Fruit fly (Drosophila melanogaster) whole organism, embryonic: ENCODE results near the gene Eip93F.

Experiments used
- Antp ChIP-seq: fragments of 200-800 bp; sonication (Bioruptor generic); optimal IDR thresholded peaks from 3 replicates; lab custom pipeline; 2016; ENCODE audit warnings: missing biosample characterization, missing genetic modification characterization
- Atf6 ChIP-seq: fragments of 200-800 bp; sonication (Bioruptor generic); IDR thresholded peaks from 2 replicates; pipeline ENCODE4 v1.3.6; 2022; ENCODE audit warnings: missing biosample characterization, missing genetic modification characterization
- BEAF-32 ChIP-seq: fragments of 200-800 bp; sonication (Bioruptor generic); optimal IDR thresholded peaks from 3 replicates; lab custom pipeline; 2017; ENCODE audit warnings: missing biosample characterization, missing genetic modification characterization, mild to moderate bottlenecking, moderate library complexity, missing genetic modification reagents
- Bdp1 ChIP-seq: fragments of 200-800 bp; sonication (Bioruptor generic); optimal IDR thresholded peaks from 3 replicates; lab custom pipeline; 2016; ENCODE audit warnings: missing biosample characterization, missing genetic modification characterization
- CG10543 ChIP-seq: fragments of 200-800 bp; sonication (Bioruptor generic); optimal IDR thresholded peaks from 3 replicates; lab custom pipeline; 2017; ENCODE audit warnings: missing biosample characterization, mild to moderate bottlenecking, missing genetic modification characterization, moderate library complexity
- CG11695 ChIP-seq: fragments of 200-800 bp; sonication (Bioruptor generic); IDR thresholded peaks from 3 replicates; pipeline ENCODE4 v1.3.6; 2022; ENCODE audit warnings: missing biosample characterization, missing genetic modification characterization
- CG12104 ChIP-seq: fragments of 200-800 bp; sonication (Bioruptor generic); optimal IDR thresholded peaks from 3 replicates; lab custom pipeline; 2016; ENCODE audit warnings: missing biosample characterization, missing genetic modification characterization
- CG13424 ChIP-seq: fragments of 200-800 bp; sonication (Bioruptor generic); optimal IDR thresholded peaks from 2 replicates; lab custom pipeline; 2019; ENCODE audit warnings: missing biosample characterization, mild to moderate bottlenecking, missing genetic modification characterization, moderate library complexity
- CG15696 ChIP-seq: fragments of 200-800 bp; sonication (Bioruptor generic); optimal IDR thresholded peaks from 2 replicates; lab custom pipeline; 2019; ENCODE audit warnings: missing biosample characterization, mild to moderate bottlenecking, missing genetic modification characterization, moderate library complexity
- CG16779 ChIP-seq: fragments of 200-800 bp; sonication (Bioruptor generic); IDR thresholded peaks from 2 replicates; pipeline ENCODE4 v1.3.6; 2022; ENCODE audit warnings: missing biosample characterization, missing genetic modification characterization
- CG17328 ChIP-seq: fragments of 200-800 bp; sonication (Bioruptor generic); IDR thresholded peaks from 2 replicates; pipeline ENCODE4 v1.3.6; 2022; ENCODE audit warnings: missing biosample characterization, missing genetic modification characterization
- CG17385 ChIP-seq: fragments of 200-800 bp; sonication (Bioruptor generic); optimal IDR thresholded peaks from 3 replicates; lab custom pipeline; 2018; ENCODE audit warnings: missing biosample characterization, mild to moderate bottlenecking, missing genetic modification characterization
- CG17802 ChIP-seq: fragments of 200-800 bp; sonication (Bioruptor generic); optimal IDR thresholded peaks from 2 replicates; lab custom pipeline; 2018; ENCODE audit warnings: missing biosample characterization, mild to moderate bottlenecking, missing genetic modification characterization, moderate library complexity
- CG18011 ChIP-seq: fragments of 200-800 bp; sonication (Bioruptor generic); optimal IDR thresholded peaks from 2 replicates; lab custom pipeline; 2017; ENCODE audit warnings: missing biosample characterization, missing genetic modification characterization, mild to moderate bottlenecking, moderate library complexity, missing genotype
- CG2116 ChIP-seq: fragments of 200-800 bp; sonication (Bioruptor generic); optimal IDR thresholded peaks from 3 replicates; lab custom pipeline; 2018; ENCODE audit warnings: missing biosample characterization, mild to moderate bottlenecking, missing genetic modification characterization
- CG30403 ChIP-seq: fragments of 200-800 bp; sonication (Bioruptor generic); optimal IDR thresholded peaks from 3 replicates; lab custom pipeline; 2016; ENCODE audit warnings: missing biosample characterization, missing genetic modification characterization
- CG42726 ChIP-seq: fragments of 200-800 bp; sonication (Bioruptor generic); IDR thresholded peaks from 2 replicates; pipeline ENCODE4 v1.3.6; 2022; ENCODE audit warnings: missing biosample characterization, missing genetic modification characterization; ENCODE audit not compliant: partially characterized antibody
- CG6272 ChIP-seq: fragments of 200-800 bp; sonication (Bioruptor generic); IDR thresholded peaks from 2 replicates; pipeline ENCODE4 v1.3.6; 2022; ENCODE audit warnings: missing biosample characterization, missing genetic modification characterization
- CG6791 ChIP-seq: fragments of 200-800 bp; sonication (Bioruptor generic); IDR thresholded peaks from 3 replicates; pipeline ENCODE4 v1.3.6; 2022; ENCODE audit warnings: missing biosample characterization, missing genetic modification characterization; ENCODE audit not compliant: partially characterized antibody
- CG7556 ChIP-seq: fragments of 200-800 bp; sonication (Bioruptor generic); optimal IDR thresholded peaks from 2 replicates; lab custom pipeline; 2017; ENCODE audit warnings: missing biosample characterization, mild to moderate bottlenecking, missing genetic modification characterization
- CG7987 ChIP-seq: fragments of 200-800 bp; sonication (Bioruptor generic); optimal IDR thresholded peaks from 2 replicates; lab custom pipeline; 2018; ENCODE audit warnings: missing biosample characterization, mild to moderate bottlenecking, missing genetic modification characterization, moderate library complexity
- CG8359 ChIP-seq: fragments of 200-800 bp; sonication (Bioruptor generic); optimal IDR thresholded peaks from 2 replicates; lab custom pipeline; 2017; ENCODE audit warnings: missing biosample characterization, mild to moderate bottlenecking, missing genetic modification characterization, borderline replicate concordance
- CG9215 ChIP-seq: fragments of 200-800 bp; sonication (Bioruptor generic); IDR thresholded peaks from 2 replicates; pipeline ENCODE4 v1.3.6; 2022; ENCODE audit warnings: missing biosample characterization, missing genetic modification characterization
- D19A ChIP-seq: fragments of 200-800 bp; optimal IDR thresholded peaks from 3 replicates; lab custom pipeline; 2019; ENCODE audit warnings: missing biosample characterization, mild to moderate bottlenecking, missing genetic modification characterization, moderate library complexity
- Dad ChIP-seq: fragments of 200-800 bp; sonication (Bioruptor generic); optimal IDR thresholded peaks from 3 replicates; lab custom pipeline; 2016; ENCODE audit warnings: missing biosample characterization, missing genetic modification characterization
- Ets65A ChIP-seq: fragments of 200-800 bp; sonication (Bioruptor generic); peaks from one replicate; lab custom pipeline; 2016; ENCODE audit warnings: missing biosample characterization, missing genetic modification characterization
- Fer3 ChIP-seq: fragments of 200-800 bp; sonication (Bioruptor generic); optimal IDR thresholded peaks from 2 replicates; lab custom pipeline; 2018; ENCODE audit warnings: missing biosample characterization, mild to moderate bottlenecking, missing genetic modification characterization, moderate library complexity
- Gug ChIP-seq: fragments of 200-800 bp; sonication (Bioruptor generic); IDR thresholded peaks from 4 replicates; pipeline ENCODE4 v1.3.6; 2022; ENCODE audit warnings: missing biosample characterization, missing genetic modification characterization
- H2.0 ChIP-seq: fragments of 200-800 bp; sonication (Bioruptor generic); IDR thresholded peaks from 2 replicates; pipeline ENCODE4 v1.3.6; 2022; ENCODE audit warnings: missing biosample characterization, missing genetic modification characterization
- HLH54F ChIP-seq: fragments of 200-800 bp; sonication (Bioruptor generic); optimal IDR thresholded peaks from 3 replicates; lab custom pipeline; 2016; ENCODE audit warnings: missing biosample characterization, missing genetic modification characterization
- Hey ChIP-seq: fragments of 200-800 bp; sonication (Bioruptor generic); optimal IDR thresholded peaks from 3 replicates; lab custom pipeline; 2018; ENCODE audit warnings: missing biosample characterization, mild to moderate bottlenecking, missing genetic modification characterization
- Hr3 ChIP-seq: fragments of 200-800 bp; sonication (Bioruptor generic); optimal IDR thresholded peaks from 3 replicates; lab custom pipeline; 2016; ENCODE audit warnings: missing biosample characterization, missing genetic modification characterization
- Jarid2 ChIP-seq: fragments of 200-800 bp; sonication (Bioruptor generic); optimal IDR thresholded peaks from 3 replicates; lab custom pipeline; 2017; ENCODE audit warnings: mild to moderate bottlenecking, missing biosample characterization, missing genetic modification reagents, missing genetic modification characterization
- Lhr ChIP-seq: fragments of 200-800 bp; sonication (Bioruptor generic); optimal IDR thresholded peaks from 3 replicates; lab custom pipeline; 2017; ENCODE audit warnings: mild to moderate bottlenecking, missing biosample characterization, missing genetic modification reagents, missing genetic modification characterization
- Med ChIP-seq: fragments of 200-800 bp; sonication (Bioruptor generic); peaks from one replicate; lab custom pipeline; 2016; ENCODE audit warnings: missing biosample characterization, missing genetic modification characterization, mild to moderate bottlenecking, inconsistent platforms, moderate library complexity
- Nf-YB ChIP-seq: fragments of 200-800 bp; sonication (Bioruptor generic); optimal IDR thresholded peaks from 3 replicates; lab custom pipeline; 2019; ENCODE audit warnings: missing biosample characterization, mild to moderate bottlenecking, missing genetic modification characterization, moderate library complexity
- Poxn ChIP-seq: fragments of 200-800 bp; sonication (Bioruptor generic); IDR thresholded peaks from 2 replicates; pipeline ENCODE4 v1.3.6; 2022; ENCODE audit warnings: missing biosample characterization, missing genetic modification characterization
- Trl ChIP-seq, 3 experiments: fragments of >200 bp in 2 of 3; fragments of 200-800 bp in 1 of 3; sonication (Bioruptor generic) in 1 of 3; optimal IDR thresholded peaks; 2 replicates in 1 of 3; 3 replicates in 2 of 3; lab custom pipeline; 2016 to 2017; ENCODE audit warnings: missing biosample characterization in 1 of 3, missing genetic modification characterization in 1 of 3
- ab ChIP-seq: fragments of 200-800 bp; sonication (Bioruptor generic); optimal IDR thresholded peaks from 2 replicates; lab custom pipeline; 2016; ENCODE audit warnings: missing biosample characterization, missing genetic modification characterization
- ci ChIP-seq: fragments of 200-800 bp; sonication (Bioruptor generic); IDR thresholded peaks from 3 replicates; pipeline ENCODE4 v1.3.6; 2022; ENCODE audit warnings: missing biosample characterization, missing genetic modification characterization
- ewg ChIP-seq: fragments of 200-800 bp; sonication (Bioruptor generic); optimal IDR thresholded peaks from 3 replicates; lab custom pipeline; 2017; ENCODE audit warnings: mild to moderate bottlenecking, missing biosample characterization, missing genetic modification reagents, missing genetic modification characterization
- gsb ChIP-seq: fragments of 200-800 bp; sonication (Bioruptor generic); IDR thresholded peaks from 2 replicates; pipeline ENCODE4 v1.3.6; 2022; ENCODE audit warnings: missing biosample characterization, missing genetic modification characterization
- ind ChIP-seq: fragments of 200-800 bp; sonication (Bioruptor generic); optimal IDR thresholded peaks from 3 replicates; lab custom pipeline; 2016; ENCODE audit warnings: missing biosample characterization, missing genetic modification characterization
- salm ChIP-seq: fragments of 200-800 bp; sonication (Bioruptor generic); optimal IDR thresholded peaks from 2 replicates; lab custom pipeline; 2018; ENCODE audit warnings: missing biosample characterization, mild to moderate bottlenecking, missing genetic modification characterization
- sd ChIP-seq: fragments of 200-800 bp; sonication (Bioruptor generic); optimal IDR thresholded peaks from 3 replicates; lab custom pipeline; 2018; ENCODE audit warnings: missing biosample characterization, mild to moderate bottlenecking, missing genetic modification characterization, moderate library complexity
- tll ChIP-seq, 2 experiments: fragments of 200-800 bp in 1 of 2; fragments of >200 bp in 1 of 2; sonication (Bioruptor generic) in 1 of 2; optimal IDR thresholded peaks; 2 replicates each; lab custom pipeline; 2017 to 2019; ENCODE audit warnings: missing biosample characterization in 2 of 2, missing genetic modification characterization in 2 of 2, mild to moderate bottlenecking in 1 of 2, moderate library complexity in 1 of 2
- wdn ChIP-seq: fragments of 200-800 bp; sonication (Bioruptor generic); IDR thresholded peaks from 2 replicates; pipeline ENCODE4 v1.3.6; 2022; ENCODE audit warnings: missing biosample characterization, missing genetic modification characterization
- zfh2 ChIP-seq: fragments of 200-800 bp; sonication (Bioruptor generic); optimal IDR thresholded peaks from 2 replicates; lab custom pipeline; 2016; ENCODE audit warnings: missing biosample characterization, missing genetic modification characterization

Gene Eip93F

DNA sequence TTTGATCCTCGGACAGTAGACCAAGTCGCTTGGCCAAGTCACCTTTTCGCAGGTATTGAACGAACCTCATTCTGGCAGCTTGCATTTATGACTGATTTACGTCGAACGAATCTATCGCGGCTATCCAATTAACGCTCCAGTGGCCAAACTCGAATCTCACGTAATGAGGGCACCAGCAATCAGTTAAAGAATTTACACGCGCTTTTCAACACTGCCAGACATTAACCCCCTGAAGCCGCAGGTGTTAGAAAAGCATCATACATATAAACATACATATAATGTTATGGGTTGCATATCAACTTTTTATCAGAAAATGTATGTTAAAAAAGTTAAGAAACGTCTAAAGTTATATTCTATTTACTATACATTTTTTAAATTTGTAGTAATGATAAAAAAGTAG, 76.4 kb downstream of the Eip93F start, which contains the start of gene CG6028 (continued):
- peak; percentile 35; the same call in 1 of the 2 replicates for TF ChIP-seq Atf6
- TF ChIP-seq CG12104 (GFP tag; lab: Kevin White, UChicago) = no peak
- TF ChIP-seq CG6272 (GFP tag; lab: Robert Waterston, UW) = no peak
- TF ChIP-seq Nf-YB (GFP tag; lab: Kevin White, UChicago) = no peak
- no peak for TF ChIP-seq salm (tag; lab: Kevin White, UChicago)
- peak; percentile 28 for TF ChIP-seq zfh2 (GFP tag; lab: Kevin White, UChicago)
- no peak for TF ChIP-seq Hey
- no peak for TF ChIP-seq Fer3 (tag; lab: Kevin White, UChicago)
- no peak for TF ChIP-seq tll (GFP tag; optimal IDR thresholded peaks at IDR 0.05; lab: Kevin White, UChicago)
- peak; percentile 89 for TF ChIP-seq Med (GFP tag; lab: Kevin White, UChicago)
- peak; percentile 29; the same call in 2 of the 4 replicates for TF ChIP-seq Gug (GFP tag; lab: Robert Waterston, UW)
- peak; percentile 51 for TF ChIP-seq Ets65A
- TF ChIP-seq CG11695 (GFP tag; lab: Robert Waterston, UW) = no peak
- TF ChIP-seq ind (GFP tag; lab: Kevin White, UChicago) = peak; percentile 12
- TF ChIP-seq D19A (tag; lab: Kevin White, UChicago) = no peak
- TF ChIP-seq Dad = peak; percentile 19
- TF ChIP-seq H2.0 (GFP tag; lab: Robert Waterston, UW) = 0 out of 2 replicates have a peak, but pooled peaks have one; percentile 34
- no peak for TF ChIP-seq CG2116 (GFP tag; lab: Kevin White, UChicago)
- peak; percentile 16 for TF ChIP-seq HLH54F (GFP tag; lab: Kevin White, UChicago)
- TF ChIP-seq ab (GFP tag; lab: Kevin White, UChicago) = no peak
- TF ChIP-seq Lhr (GFP tag; lab: Kevin White, UChicago) = no peak
- no peak for TF ChIP-seq gsb (GFP tag; lab: Robert Waterston, UW)
- TF ChIP-seq CG6791 (GFP tag; lab: Robert Waterston, UW) = 0 out of 3 replicates have a peak, but pooled peaks have one; percentile 48
- TF ChIP-seq Poxn = no peak
- TF ChIP-seq CG10543 = peak; percentile 0
- TF ChIP-seq CG13424 (tag; lab: Kevin White, UChicago) = peak; percentile 22
- TF ChIP-seq Jarid2 (GFP tag; lab: Kevin White, UChicago) = no peak
- TF ChIP-seq wdn = no peak
- peak; percentile 21 for TF ChIP-seq BEAF-32 (GFP tag; lab: Kevin White, UChicago)
- TF ChIP-seq CG42726 (GFP tag; lab: Robert Waterston, UW) = peak; percentile 18; the same call in 1 of the 2 replicates
- TF ChIP-seq Antp (GFP tag; lab: Kevin White, UChicago) = peak; percentile 33
- TF ChIP-seq sd (tag; lab: Kevin White, UChicago) = peak; percentile 81
- peak; percentile 17 for TF ChIP-seq CG30403
- TF ChIP-seq, all 482 proteins: peak for 118

dm6 chr3R:22026922-22027742, 78.2 kb downstream of the Eip93F start, which contains the start of the genes Cchl and ND-42:
Cchl (minus strand) TSS chr3R:22027480.
ND-42 (plus strand) TSS chr3R:22027709.
- peak; percentile 16 for TF ChIP-seq CG8359 (GFP tag; lab: Kevin White, UChicago)
- TF ChIP-seq Trl (optimal IDR thresholded peaks at IDR 0.05; lab: Kevin White, UChicago) = no peak
- peak; percentile 79 for TF ChIP-seq Trl (GFP tag; optimal IDR thresholded peaks at IDR 0.05; lab: Kevin White, UChicago)
- peak; percentile 82 for TF ChIP-seq CG17385 (GFP tag; lab: Kevin White, UChicago)
- peak; percentile 55 for TF ChIP-seq ewg (GFP tag; lab: Kevin White, UChicago)
- peak; percentile 44 for TF ChIP-seq Bdp1
- TF ChIP-seq ci (GFP tag; lab: Robert Waterston, UW) = peak; percentile 57
- TF ChIP-seq CG17802 (tag; lab: Kevin White, UChicago) = peak; percentile 14
- peak; percentile 54 for TF ChIP-seq Dad
- TF ChIP-seq Hr3 (GFP tag; lab: Kevin White, UChicago) = peak; percentile 85
- TF ChIP-seq CG17328 (GFP tag; lab: Robert Waterston, UW) = peak; percentile 69
- no peak for TF ChIP-seq CG16779
- TF ChIP-seq CG18011 (GFP tag; lab: Kevin White, UChicago) = peak; percentile 77
- TF ChIP-seq CG15696 (tag; lab: Kevin White, UChicago) = peak; percentile 79
- peak; percentile 79 for TF ChIP-seq CG9215
- peak; percentile 1 for TF ChIP-seq CG7987 (GFP tag; lab: Kevin White, UChicago)
- TF ChIP-seq CG7556 (GFP tag; lab: Kevin White, UChicago) = peak; percentile 85
